Fruit fly (Drosophila melanogaster): Measurements from ENCODE around the gene Ugalt.

The Ugalt gene

DNA sequence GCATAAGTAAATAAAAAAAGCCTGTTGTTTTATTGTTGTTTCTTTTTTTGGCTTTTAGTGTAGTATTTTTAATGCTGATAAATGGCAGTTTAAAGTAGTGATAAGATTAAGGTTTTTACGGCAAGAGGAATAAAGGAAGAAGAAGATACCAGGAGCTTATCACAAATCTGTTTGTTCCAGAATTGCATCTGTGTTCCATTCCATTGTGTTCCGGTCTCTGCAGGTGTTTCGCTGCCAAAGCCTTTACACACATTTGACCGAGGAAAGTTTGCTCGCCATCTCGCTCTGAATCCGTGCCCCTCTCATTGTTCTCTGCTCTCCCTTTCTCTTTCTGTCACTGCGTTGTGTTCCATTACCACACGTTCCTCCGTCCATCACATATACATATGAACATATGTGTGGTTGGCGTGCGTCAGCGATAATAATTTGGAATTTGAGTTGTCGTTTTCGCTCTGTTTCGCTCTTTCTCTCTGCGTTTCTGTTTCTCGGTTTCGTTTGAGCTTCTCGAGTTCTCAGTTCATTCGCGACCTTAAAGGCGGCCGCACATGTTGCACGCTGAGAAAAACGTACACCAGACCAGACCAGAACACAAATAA, 45.3 kb downstream of the Ugalt start (continued):
- TF ChIP-seq Oaz (GFP tag; IDR thresholded peaks at IDR 0.05), result no peak
- no peak for TF ChIP-seq Kr (GFP tag; optimal IDR thresholded peaks at IDR 0.05)
- TF ChIP-seq emc (GFP tag; optimal IDR thresholded peaks at IDR 0.05), result no peak
- TF ChIP-seq Doc2 (GFP tag; IDR thresholded peaks at IDR 0.05), result no peak
- no peak for TF ChIP-seq Bgb (GFP tag; IDR thresholded peaks at IDR 0.05; ENCODE audit: partially characterized antibody)
- no peak for TF ChIP-seq CoRest (tag; optimal IDR thresholded peaks at IDR 0.05)
- peak; percentile 81 for TF ChIP-seq sens (GFP tag)
- TF ChIP-seq CG2129 (GFP tag; IDR thresholded peaks at IDR 0.05; ENCODE audit: partially characterized antibody), result no peak
- TF ChIP-seq CG15073 (GFP tag; optimal IDR thresholded peaks at IDR 0.05), result no peak
- TF ChIP-seq CG15601 (tag; optimal IDR thresholded peaks at IDR 0.05), result no peak
- no peak for TF ChIP-seq Dbx (GFP tag; IDR thresholded peaks at IDR 0.05)
- TF ChIP-seq nom (GFP tag; optimal IDR thresholded peaks at IDR 0.05), result peak; percentile 71
- TF ChIP-seq CG9817 (tag; optimal IDR thresholded peaks at IDR 0.05), result no peak
- TF ChIP-seq CG16779 (GFP tag; IDR thresholded peaks at IDR 0.05), result no peak
- no peak for TF ChIP-seq slp2 (GFP tag; optimal IDR thresholded peaks at IDR 0.05)
- TF ChIP-seq Vsx1 (GFP tag; optimal IDR thresholded peaks at IDR 0.05), result no peak
- no peak for TF ChIP-seq CG10543 (GFP tag; optimal IDR thresholded peaks at IDR 0.05)
- TF ChIP-seq dysf (GFP tag; IDR thresholded peaks at IDR 0.05), result no peak
- no peak for TF ChIP-seq CG5180 (GFP tag; optimal IDR thresholded peaks at IDR 0.05)
- no peak for TF ChIP-seq h (optimal IDR thresholded peaks at IDR 0.05)
- TF ChIP-seq CG12155 (GFP tag; optimal IDR thresholded peaks at IDR 0.05), result no peak
- no peak for TF ChIP-seq usp (GFP tag; optimal IDR thresholded peaks at IDR 0.05)
- TF ChIP-seq Bdp1 (GFP tag; optimal IDR thresholded peaks at IDR 0.05), result no peak
- no peak for TF ChIP-seq cas (GFP tag; IDR thresholded peaks at IDR 0.05)
- peak; percentile 14 for TF ChIP-seq CG3163 (GFP tag; optimal IDR thresholded peaks at IDR 0.05)
- no peak for TF ChIP-seq zfh1 (GFP tag; IDR thresholded peaks at IDR 0.05)
- no peak for TF ChIP-seq CG1792 (GFP tag; optimal IDR thresholded peaks at IDR 0.05)
- no peak for TF ChIP-seq twi (tag; optimal IDR thresholded peaks at IDR 0.05)
- no peak for TF ChIP-seq psq (GFP tag; optimal IDR thresholded peaks at IDR 0.05)
- TF ChIP-seq grn (GFP tag; optimal IDR thresholded peaks at IDR 0.05), result no peak
- TF ChIP-seq CG3995 (GFP tag; optimal IDR thresholded peaks at IDR 0.05), result no peak
- TF ChIP-seq chinmo (GFP tag; IDR thresholded peaks at IDR 0.05; ENCODE audit: partially characterized antibody), result peak; percentile 93
- no peak for TF ChIP-seq CG15696 (tag; optimal IDR thresholded peaks at IDR 0.05)
- TF ChIP-seq ara (GFP tag; IDR thresholded peaks at IDR 0.05), result no peak
- TF ChIP-seq CG17912 (GFP tag; optimal IDR thresholded peaks at IDR 0.05), result no peak
- TF ChIP-seq mld (GFP tag; IDR thresholded peaks at IDR 0.05; ENCODE audit: partially characterized antibody), result no peak
- no peak for TF ChIP-seq dmrt99B (tag; optimal IDR thresholded peaks at IDR 0.05)
- TF ChIP-seq CG6683 (GFP tag; optimal IDR thresholded peaks at IDR 0.05), result no peak
- no peak for TF ChIP-seq CG7839 (tag; optimal IDR thresholded peaks at IDR 0.05)
- TF ChIP-seq CG18476 (GFP tag; optimal IDR thresholded peaks at IDR 0.05), result no peak
- TF ChIP-seq CG15011 (GFP tag; optimal IDR thresholded peaks at IDR 0.05), result no peak
- TF ChIP-seq cg (GFP tag; optimal IDR thresholded peaks at IDR 0.05), result peak; percentile 79
- TF ChIP-seq CG7556 (GFP tag; optimal IDR thresholded peaks at IDR 0.05), result no peak
- TF ChIP-seq CG7963 (GFP tag; IDR thresholded peaks at IDR 0.05; ENCODE audit: partially characterized antibody), result no peak
- no peak for TF ChIP-seq CG31365 (tag; optimal IDR thresholded peaks at IDR 0.05)
- TF ChIP-seq Poxn (GFP tag; IDR thresholded peaks at IDR 0.05), result no peak
- TF ChIP-seq eve (GFP tag; optimal IDR thresholded peaks at IDR 0.05), result no peak
- TF ChIP-seq onecut (GFP tag; IDR thresholded peaks at IDR 0.05), result no peak
- no peak for TF ChIP-seq tgo (GFP tag; IDR thresholded peaks at IDR 0.05)
- TF ChIP-seq pb (GFP tag; optimal IDR thresholded peaks at IDR 0.05), result no peak
- TF ChIP-seq CTCF (GFP tag; optimal IDR thresholded peaks at IDR 0.05), result no peak
- TF ChIP-seq CG7786 (GFP tag; optimal IDR thresholded peaks at IDR 0.05), result no peak

Data from whole organism, embryonic.